Worm (Caenorhabditis elegans): ENCODE measurements around the gene K12H6.5.

DNA sequence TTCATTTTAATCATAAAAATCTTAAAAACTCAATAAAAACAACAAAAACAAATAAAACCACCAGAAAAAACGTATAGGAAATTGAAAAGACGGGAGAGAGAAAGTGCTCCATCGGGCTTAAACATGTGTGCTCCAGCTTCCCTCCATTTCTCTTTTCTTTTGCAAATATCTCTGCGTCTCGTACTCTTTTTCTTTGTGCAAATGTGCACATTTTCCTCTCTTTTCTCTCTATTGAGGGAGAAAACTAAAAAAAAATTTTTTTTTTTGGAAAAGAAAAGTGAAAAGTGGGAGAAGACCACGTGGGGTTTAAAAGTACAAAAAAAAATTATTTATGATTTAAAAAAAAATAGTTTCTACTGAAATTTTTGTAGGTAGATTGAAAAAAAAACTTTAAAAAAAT, 21.7 kb downstream of the K12H6.5 start:
- TF ChIP-seq dao-5 (tag; optimal IDR thresholded peaks at IDR 0.05) (no peak), W03F9.2 (tag; optimal IDR thresholded peaks at IDR 0.05) (no peak)

Data from whole organism, L4/young adult.